Worm (Caenorhabditis elegans): Measurements from ENCODE around the gene F13A7.1.

F13A7.1 gene

DNA sequence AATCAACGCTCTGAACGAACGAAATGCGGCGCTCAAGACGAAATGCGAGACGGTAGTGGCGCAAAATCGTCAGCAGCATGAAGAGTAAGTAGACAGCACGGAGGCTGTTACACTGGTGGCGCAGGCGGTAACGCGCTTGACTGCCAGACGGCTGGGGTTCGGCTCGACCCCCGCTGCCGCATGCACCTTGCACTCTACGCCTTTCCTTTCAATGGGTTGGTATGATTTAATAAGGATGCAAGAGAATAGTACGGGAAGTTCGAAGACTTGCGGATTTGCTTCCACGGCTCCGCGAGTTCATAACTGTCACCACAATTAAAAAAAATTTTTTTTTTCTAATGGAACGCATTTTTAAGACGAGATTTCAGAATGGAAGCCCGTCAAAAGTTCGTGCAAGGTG is 7.7 kb downstream of the F13A7.1 start (continued):
- peak; percentile 89 for TF ChIP-seq repo-1 (tag; optimal IDR thresholded peaks at IDR 0.05)
- TF ChIP-seq K12H6.12 (tag; optimal IDR thresholded peaks at IDR 0.05), result peak; percentile 61
- TF ChIP-seq madf-8 (GFP tag; conservative IDR thresholded peaks at IDR 0.05), result 0 out of 2 replicates have a peak, but pooled peaks have one; percentile 10
- 0 out of 2 replicates have a peak, but pooled peaks have one; percentile 46 for TF ChIP-seq hsf-1 (GFP tag; IDR thresholded peaks at IDR 0.05)
- TF ChIP-seq ceh-100 (GFP tag; IDR thresholded peaks at IDR 0.05), result peak; percentile 69
- TF ChIP-seq T07F8.4 (tag; optimal IDR thresholded peaks at IDR 0.05), result peak; percentile 82

DNA sequence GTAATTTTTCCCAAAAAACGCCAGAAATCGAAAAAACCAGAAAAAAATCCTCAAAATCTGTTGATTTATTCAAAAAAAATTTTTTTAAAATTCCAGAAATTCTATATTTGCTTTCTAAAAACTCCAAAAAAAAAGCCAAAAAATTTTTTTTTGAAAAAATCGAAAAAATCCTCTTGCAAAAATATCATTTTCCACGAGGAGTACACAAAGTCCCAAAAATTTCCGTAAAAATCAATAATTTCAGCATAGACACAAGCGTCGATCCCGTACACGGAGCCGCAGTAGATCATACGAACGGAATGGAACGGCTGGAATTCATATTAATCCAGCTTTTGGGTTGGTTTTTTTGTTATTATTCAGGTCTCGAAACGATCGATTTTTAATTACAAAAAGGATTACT is 9.6 kb downstream of the F13A7.1 start:
- TF ChIP-seq bed-2 (GFP tag; IDR thresholded peaks at IDR 0.05) (no peak), nhr-80 (tag; optimal IDR thresholded peaks at IDR 0.05) (no peak), nhr-120 (GFP tag; IDR thresholded peaks at IDR 0.05) (no peak)

DNA sequence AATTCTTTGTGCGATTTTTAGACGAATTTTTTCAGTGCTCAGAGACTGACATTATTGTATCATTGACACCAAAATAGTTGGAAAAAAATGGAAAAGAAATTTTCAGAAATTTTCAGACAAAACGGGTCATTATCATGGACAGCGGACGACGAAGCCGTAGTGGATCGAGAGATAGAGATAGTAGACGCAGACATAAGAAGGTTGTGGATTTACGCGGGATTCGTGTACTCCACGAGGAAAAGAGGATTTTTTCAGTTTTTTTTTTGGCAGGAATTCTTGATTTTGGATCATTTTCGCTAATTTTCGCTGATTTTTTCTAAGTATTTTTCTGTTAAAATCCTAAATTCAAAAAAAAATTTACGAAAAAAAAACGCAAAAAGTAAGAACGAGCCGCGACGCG is 10.2 kb downstream of the F13A7.1 start, which contains the start of gene W08G11.3:
Gene W08G11.3 (plus strand): TSS at position 107 of the 400 bp plus-strand sequence.
- TF ChIP-seq B0336.3 (GFP tag; IDR thresholded peaks at IDR 0.05) (peak; percentile 21; the same call in 1 of the 2 replicates), Y95B8A.8 (GFP tag; IDR thresholded peaks at IDR 0.05) (0 out of 2 replicates have a peak, but pooled peaks have one; percentile 25), nfyb-1 (GFP tag; IDR thresholded peaks at IDR 0.05) (0 out of 2 replicates have a peak, but pooled peaks have one; percentile 14), nhr-27 (tag; optimal IDR thresholded peaks at IDR 0.05) (no peak), B0019.2 (GFP tag; conservative IDR thresholded peaks at IDR 0.05) (0 out of 2 replicates have a peak, but pooled peaks have one; percentile 34), aptf-2 (GFP tag; conservative IDR thresholded peaks at IDR 0.05) (no peak), Y56A3A.18 (GFP tag; IDR thresholded peaks at IDR 0.05) (0 out of 2 replicates have a peak, but pooled peaks have one; percentile 42)

DNA sequence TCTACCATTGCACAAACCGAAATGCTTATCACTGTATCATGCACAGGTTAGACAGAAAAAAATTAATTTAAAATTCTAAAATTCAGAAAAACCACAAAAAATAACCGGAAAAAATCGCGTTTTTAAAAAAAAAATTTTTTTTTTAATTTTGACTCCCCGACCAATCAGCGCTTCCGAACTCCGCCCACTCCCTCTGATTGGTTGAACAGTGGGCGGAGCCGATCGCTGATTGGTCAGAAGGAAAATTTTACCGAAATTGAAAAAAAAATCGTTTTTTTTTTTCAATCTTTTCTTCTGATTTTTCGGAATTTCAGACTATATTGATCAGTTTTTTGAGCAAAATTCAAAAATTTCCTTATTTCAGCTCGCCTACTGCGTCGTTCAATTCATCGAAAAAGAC is 16.4 kb downstream of the F13A7.1 start:
- TF ChIP-seq nfyb-1 (GFP tag; IDR thresholded peaks at IDR 0.05) (peak; percentile 98), efl-1 (GFP tag; optimal IDR thresholded peaks at IDR 0.05) (no peak)

DNA sequence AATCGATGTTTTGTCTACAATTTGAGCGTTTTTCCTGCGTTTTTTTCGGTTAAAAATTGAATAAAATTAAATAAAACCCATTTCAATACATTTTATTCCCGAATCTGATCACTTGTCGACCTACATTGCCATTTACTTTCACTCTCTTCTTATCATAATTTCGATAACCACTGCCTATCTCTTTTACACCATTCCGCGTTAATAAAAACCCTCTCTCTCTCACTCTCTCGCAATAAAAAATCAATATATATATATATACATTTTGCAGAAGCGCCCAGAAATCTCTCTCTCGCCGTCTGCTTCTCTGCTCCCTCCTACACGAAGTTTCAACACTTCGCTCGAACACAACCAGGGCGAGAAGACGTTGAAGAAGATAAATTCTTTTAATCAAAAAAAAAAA is 20.5 kb downstream of the F13A7.1 start, which contains the start of gene pptr-1:
Gene pptr-1 (plus strand): TSS at position 269 of the 400 bp plus-strand sequence.
- TF ChIP-seq nhr-80 (tag; optimal IDR thresholded peaks at IDR 0.05) (peak; percentile 47), B0035.1 (tag; optimal IDR thresholded peaks at IDR 0.05) (no peak), F10E7.11 (tag; optimal IDR thresholded peaks at IDR 0.05) (no peak), F33H1.4 (GFP tag; IDR thresholded peaks at IDR 0.05) (no peak), hrde-1 (tag; optimal IDR thresholded peaks at IDR 0.05; ENCODE audit: borderline replicate concordance) (no peak), cebp-1 (GFP tag; IDR thresholded peaks at IDR 0.05) (no peak), cebp-1 (tag; optimal IDR thresholded peaks at IDR 0.05) (peak; percentile 4), Y56A3A.18 (GFP tag; IDR thresholded peaks at IDR 0.05) (0 out of 2 replicates have a peak, but pooled peaks have one; percentile 12), ceh-40 (GFP tag; IDR thresholded peaks at IDR 0.05) (no peak), lin-40 (tag; optimal IDR thresholded peaks at IDR 0.05) (peak; percentile 20), hmg-1.2 (GFP tag; IDR thresholded peaks at IDR 0.05) (peak; percentile 32; the same call in 1 of the 2 replicates), sea-2 (GFP tag; IDR thresholded peaks at IDR 0.05) (no peak), nhr-27 (tag; optimal IDR thresholded peaks at IDR 0.05) (no peak), zim-3 (tag; optimal IDR thresholded peaks at IDR 0.05) (no peak), tlf-1 (GFP tag; optimal IDR thresholded peaks at IDR 0.05) (no peak)

DNA sequence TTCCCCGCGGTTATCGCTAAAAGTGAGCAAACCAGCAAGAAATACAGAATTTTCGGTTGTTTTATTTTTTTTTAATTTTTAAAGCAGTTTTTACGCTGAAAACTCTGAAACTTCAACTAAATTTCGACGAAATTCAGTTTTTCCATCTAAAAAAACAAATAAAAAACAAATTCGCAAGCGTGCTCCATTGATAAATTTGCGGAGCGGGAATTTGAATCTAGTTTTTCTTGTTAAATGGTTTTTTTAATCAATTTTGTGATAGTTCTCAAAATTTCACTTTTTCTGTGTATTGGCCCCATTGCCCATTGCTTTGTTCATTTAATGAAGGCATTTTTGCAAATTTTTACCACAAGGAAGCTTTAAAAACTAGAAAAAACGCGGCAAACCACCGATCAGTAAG is 21.0 kb downstream of the F13A7.1 start:
- peak; percentile 61 for TF ChIP-seq D2030.7 (GFP tag; IDR thresholded peaks at IDR 0.05)
- TF ChIP-seq snpc-1.3 (tag; optimal IDR thresholded peaks at IDR 0.05; ENCODE audit: insufficient read depth), result peak; percentile 20
- peak; percentile 26 for TF ChIP-seq athp-1 (tag; optimal IDR thresholded peaks at IDR 0.05)
- TF ChIP-seq efl-1 (GFP tag; optimal IDR thresholded peaks at IDR 0.05), result peak; percentile 84
- TF ChIP-seq pbrm-1 (GFP tag; IDR thresholded peaks at IDR 0.05), result 0 out of 2 replicates have a peak, but pooled peaks have one; percentile 38
- no peak for TF ChIP-seq nfya-2 (GFP tag; IDR thresholded peaks at IDR 0.05)
- TF ChIP-seq mcd-1 (GFP tag; IDR thresholded peaks at IDR 0.05), result peak; percentile 85
- peak; percentile 87 for TF ChIP-seq lin-54 (GFP tag; optimal IDR thresholded peaks at IDR 0.05)
- TF ChIP-seq snpc-4 (GFP tag; optimal IDR thresholded peaks at IDR 0.05), result no peak
- no peak for TF ChIP-seq snpc-4 (tag; optimal IDR thresholded peaks at IDR 0.05)
- no peak for TF ChIP-seq die-1 (tag; optimal IDR thresholded peaks at IDR 0.05)
- no peak for TF ChIP-seq B0035.1 (tag; optimal IDR thresholded peaks at IDR 0.05)
- TF ChIP-seq unc-62 (GFP tag; optimal IDR thresholded peaks at IDR 0.05), result no peak
- TF ChIP-seq Y56A3A.18 (GFP tag; IDR thresholded peaks at IDR 0.05), result no peak
